Worm (Caenorhabditis elegans): ENCODE measurements around the gene T04C10.3.

The T04C10.3 gene

ce11 chrX:14812061-14812460 is at the start of gene T04C10.3:
T04C10.3 (plus strand) TSS chrX:14812361.
- TF ChIP-seq unc-62 (GFP tag; optimal IDR thresholded peaks at IDR 0.05), result no peak

- no peak for TF ChIP-seq unc-62 (GFP tag; optimal IDR thresholded peaks at IDR 0.05)
Observed at ce11 chrX:14767813-14768212, 44.3 kb upstream of the T04C10.3 start.

ce11 chrX:14768989-14769388 is 43.2 kb upstream of the T04C10.3 start:
- no peak for TF ChIP-seq unc-62 (GFP tag; optimal IDR thresholded peaks at IDR 0.05)

ce11 chrX:14770336-14770735 is 41.8 kb upstream of the T04C10.3 start:
- TF ChIP-seq unc-62 (GFP tag; optimal IDR thresholded peaks at IDR 0.05), result no peak

ce11 chrX:14771682-14772081 is 40.5 kb upstream of the T04C10.3 start, which contains the start of gene Y16B4A.2:
Y16B4A.2 (minus strand) TSS chrX:14771851.
- no peak for TF ChIP-seq unc-62 (GFP tag; optimal IDR thresholded peaks at IDR 0.05)

- TF ChIP-seq unc-62 (GFP tag; optimal IDR thresholded peaks at IDR 0.05), result no peak
Observed at ce11 chrX:14773238-14773637, 38.9 kb upstream of the T04C10.3 start, which contains the start of gene unc-3. unc-3 (plus strand) TSS chrX:14773538.

- no peak for TF ChIP-seq unc-62 (GFP tag; optimal IDR thresholded peaks at IDR 0.05)
Observed at ce11 chrX:14775222-14775621, 36.9 kb upstream of the T04C10.3 start.

- TF ChIP-seq unc-62 (GFP tag; optimal IDR thresholded peaks at IDR 0.05), result no peak
Observed at ce11 chrX:14776312-14776711, 35.8 kb upstream of the T04C10.3 start.

- no peak for TF ChIP-seq unc-62 (GFP tag; optimal IDR thresholded peaks at IDR 0.05)
Observed at ce11 chrX:14778112-14778511, 34.0 kb upstream of the T04C10.3 start.

- no peak for TF ChIP-seq unc-62 (GFP tag; optimal IDR thresholded peaks at IDR 0.05)
Observed at ce11 chrX:14780176-14780575, 32.0 kb upstream of the T04C10.3 start.

- TF ChIP-seq unc-62 (GFP tag; optimal IDR thresholded peaks at IDR 0.05), result no peak
Observed at ce11 chrX:14783434-14784142, 28.6 kb upstream of the T04C10.3 start.

- TF ChIP-seq unc-62 (GFP tag; optimal IDR thresholded peaks at IDR 0.05), result no peak
Observed at ce11 chrX:14786821-14787556, 25.2 kb upstream of the T04C10.3 start.

ce11 chrX:14787557-14787932 is 24.6 kb upstream of the T04C10.3 start:
- no peak for TF ChIP-seq unc-62 (GFP tag; optimal IDR thresholded peaks at IDR 0.05)

- TF ChIP-seq unc-62 (GFP tag; optimal IDR thresholded peaks at IDR 0.05), result no peak
Observed at ce11 chrX:14790320-14791048, 21.7 kb upstream of the T04C10.3 start, which contains the start of gene tatn-1. tatn-1 (plus strand) TSS chrX:14791008.

- TF ChIP-seq unc-62 (GFP tag; optimal IDR thresholded peaks at IDR 0.05), result no peak
Observed at ce11 chrX:14791195-14791739, 20.9 kb upstream of the T04C10.3 start.
